Worm (Caenorhabditis elegans) whole organism, early embryonic: ENCODE results near the gene xbx-6.

ENCODE experiments used
- B0310.2 ChIP-seq: sonication (generic microtip); optimal IDR thresholded peaks from 2 replicates; lab custom pipeline; 2016; ENCODE audit warnings: mild to moderate bottlenecking, missing genetic modification characterization, missing compliant biosample characterization
- F13C5.2 ChIP-seq: sonication (generic microtip); optimal IDR thresholded peaks from 2 replicates; lab custom pipeline; 2017; ENCODE audit warnings: mild to moderate bottlenecking, missing genetic modification characterization, inconsistent platforms, missing compliant biosample characterization
- aly-1 ChIP-seq: sonication (generic microtip); optimal IDR thresholded peaks from 2 replicates; lab custom pipeline; 2016; ENCODE audit warnings: missing genetic modification characterization, missing compliant biosample characterization
- ama-1 ChIP-seq: fragments of 150-350 bp; optimal IDR thresholded peaks from 2 replicates; lab custom pipeline; 2014
- ceh-13 ChIP-seq: fragments of 200-800 bp; sonication (Bioruptor generic); optimal IDR thresholded peaks from 2 replicates; lab custom pipeline; 2018; ENCODE audit warnings: mild to moderate bottlenecking, missing genetic modification characterization, missing compliant biosample characterization
- ceh-36 ChIP-seq: sonication (generic microtip); optimal IDR thresholded peaks from 2 replicates; lab custom pipeline; 2016; ENCODE audit warnings: missing genetic modification characterization, inconsistent platforms, missing compliant biosample characterization
- ets-7 ChIP-seq: sonication (generic microtip); optimal IDR thresholded peaks from 2 replicates; lab custom pipeline; 2016; ENCODE audit warnings: missing genotype, missing genetic modification characterization, missing compliant biosample characterization
- flt-1 ChIP-seq: fragments of 200-800 bp; sonication (Bioruptor generic); IDR thresholded peaks from 2 replicates; pipeline ENCODE4 v1.3.6; 2022; ENCODE audit warnings: missing genetic modification characterization, missing compliant biosample characterization
- hmg-4 ChIP-seq: fragments of 200-800 bp; sonication (Bioruptor generic); optimal IDR thresholded peaks from 2 replicates; lab custom pipeline; 2018; ENCODE audit warnings: mild to moderate bottlenecking, missing genetic modification characterization, missing compliant biosample characterization
- hnd-1 ChIP-seq: sonication (generic microtip); optimal IDR thresholded peaks from 2 replicates; lab custom pipeline; 2016; ENCODE audit warnings: missing genetic modification characterization, missing compliant biosample characterization
- pes-1 ChIP-seq: fragments of 200-800 bp; sonication (Bioruptor generic); IDR thresholded peaks from 2 replicates; pipeline ENCODE4 v1.3.6; 2022; ENCODE audit warnings: missing genetic modification reagents, missing genetic modification characterization, missing compliant biosample characterization
- scrt-1 ChIP-seq: fragments of 200-800 bp; sonication (Bioruptor generic); IDR thresholded peaks from 2 replicates; pipeline ENCODE4 v1.3.6; 2022; ENCODE audit warnings: missing genetic modification characterization, missing compliant biosample characterization
- sea-1 ChIP-seq: fragments of 200-800 bp; sonication (Bioruptor generic); conservative IDR thresholded peaks from 2 replicates; pipeline ENCODE4 v1.3.6; 2022; ENCODE audit warnings: missing genetic modification characterization, missing compliant biosample characterization
- tbx-37 ChIP-seq: fragments of 200-800 bp; sonication (Bioruptor generic); conservative IDR thresholded peaks from 2 replicates; pipeline ENCODE4 v1.3.6; 2022; ENCODE audit warnings: missing genetic modification reagents, missing genetic modification characterization, missing compliant biosample characterization

DNA sequence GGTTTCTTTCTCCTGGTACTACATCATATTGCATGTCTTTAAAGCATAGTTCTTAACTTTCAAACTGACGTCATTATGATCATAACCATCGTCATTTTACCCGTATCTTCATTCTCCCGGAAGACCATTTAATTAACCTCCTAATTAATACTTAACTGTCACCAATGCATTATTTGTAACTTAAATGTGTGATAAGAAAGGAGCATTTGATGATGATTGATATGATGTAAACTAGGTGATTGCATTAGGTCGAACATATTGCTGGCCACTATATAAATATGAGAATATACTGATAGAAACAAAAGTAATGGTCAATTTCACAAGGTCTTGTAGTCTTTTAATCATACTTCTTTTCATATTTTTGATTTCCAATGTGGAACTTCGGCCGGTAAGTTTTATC, 53.4 kb downstream of the xbx-6 start, which contains the start of gene hrg-3:
- TF ChIP-seq ama-1 (lab: Kevin White, UChicago) (no peak), sea-1 (GFP tag; lab: Robert Waterston, UW) (no peak), tbx-37 (GFP tag; lab: Robert Waterston, UW) (no peak), aly-1 (tag; lab: Kevin White, UChicago) (no peak), pes-1 (no peak), scrt-1 (no peak), ceh-13 (GFP tag; lab: Kevin White, UChicago) (no peak), ets-7 (no peak), hnd-1 (tag; lab: Kevin White, UChicago) (no peak), flt-1 (no peak), ceh-36 (tag; lab: Kevin White, UChicago) (no peak), B0310.2 (tag; lab: Kevin White, UChicago) (no peak), hmg-4 (GFP tag; lab: Kevin White, UChicago) (no peak), F13C5.2 (tag; lab: Kevin White, UChicago) (no peak)
